Fruit fly (Drosophila melanogaster) whole organism: ENCODE measurements around the gene CG10026.
A peak's percentile ranks its signal among the peaks of the same experiment; 100 is the strongest.

Source experiments
- CG8478 ChIP-seq: fragments of >200 bp; optimal IDR thresholded peaks from 2 replicates; lab custom pipeline; 2018; ENCODE audit warnings: inconsistent platforms
- Dll ChIP-seq: fragments of >200 bp; optimal IDR thresholded peaks from 2 replicates; lab custom pipeline; 2017
- EcR ChIP-seq, 2 experiments: fragments of >200 bp; optimal IDR thresholded peaks; 2 replicates each; lab custom pipeline; 2017; ENCODE audit warnings: missing biosample characterization in 2 of 2, missing genetic modification characterization in 2 of 2, missing genetic modification reagents in 2 of 2
- pan ChIP-seq: fragments of >200 bp; optimal IDR thresholded peaks from 2 replicates; lab custom pipeline; 2017
- psq ChIP-seq: fragments of >200 bp; optimal IDR thresholded peaks from 2 replicates; lab custom pipeline; 2017
- usp ChIP-seq: fragments of >200 bp; optimal IDR thresholded peaks from 2 replicates; lab custom pipeline; 2017; ENCODE audit warnings: missing biosample characterization, missing genetic modification characterization, mixed read lengths

The CG10026 gene

DNA sequence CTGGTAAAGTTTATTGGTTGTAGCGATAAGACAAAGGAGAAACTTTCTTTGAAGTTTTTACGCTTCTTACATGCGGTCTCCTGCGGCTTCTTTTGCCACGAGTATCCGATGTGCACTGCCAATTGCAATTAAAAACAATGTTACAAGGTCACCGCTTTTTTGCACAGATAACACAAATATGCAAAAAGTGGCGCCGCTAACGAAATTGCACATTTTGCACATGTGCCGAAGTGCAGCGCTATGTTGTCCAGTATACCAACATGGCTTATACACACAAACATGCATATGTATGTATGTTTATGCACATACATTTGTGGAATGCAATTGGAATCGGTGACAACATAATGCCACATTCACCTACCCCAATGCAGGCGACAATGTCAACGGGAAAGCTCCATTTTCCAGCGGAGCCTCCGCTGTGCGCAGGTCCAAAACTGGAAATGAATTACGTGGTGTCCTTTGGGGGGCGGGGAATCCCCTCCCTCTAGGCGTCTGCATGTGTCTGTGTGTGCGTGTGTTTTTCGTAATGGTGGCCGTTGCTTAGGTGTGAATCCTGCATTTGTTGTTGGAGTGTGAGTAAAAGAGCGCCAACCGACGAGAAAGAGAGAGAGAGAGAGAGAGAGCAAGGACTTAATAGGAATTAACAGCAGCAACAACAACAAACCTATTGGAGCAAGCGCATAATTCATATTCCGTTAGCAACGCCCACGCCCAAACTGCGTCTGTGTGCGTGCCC is 25.4 kb downstream of the CG10026 start:
- TF ChIP-seq psq (no peak), EcR (GFP tag; optimal IDR thresholded peaks at IDR 0.05; lab: Kevin White, UChicago) (no peak), Dll (lab: Kevin White, UChicago) (no peak), CG8478 (lab: Kevin White, UChicago) (no peak), pan (lab: Kevin White, UChicago) (no peak), usp (no peak)

DNA sequence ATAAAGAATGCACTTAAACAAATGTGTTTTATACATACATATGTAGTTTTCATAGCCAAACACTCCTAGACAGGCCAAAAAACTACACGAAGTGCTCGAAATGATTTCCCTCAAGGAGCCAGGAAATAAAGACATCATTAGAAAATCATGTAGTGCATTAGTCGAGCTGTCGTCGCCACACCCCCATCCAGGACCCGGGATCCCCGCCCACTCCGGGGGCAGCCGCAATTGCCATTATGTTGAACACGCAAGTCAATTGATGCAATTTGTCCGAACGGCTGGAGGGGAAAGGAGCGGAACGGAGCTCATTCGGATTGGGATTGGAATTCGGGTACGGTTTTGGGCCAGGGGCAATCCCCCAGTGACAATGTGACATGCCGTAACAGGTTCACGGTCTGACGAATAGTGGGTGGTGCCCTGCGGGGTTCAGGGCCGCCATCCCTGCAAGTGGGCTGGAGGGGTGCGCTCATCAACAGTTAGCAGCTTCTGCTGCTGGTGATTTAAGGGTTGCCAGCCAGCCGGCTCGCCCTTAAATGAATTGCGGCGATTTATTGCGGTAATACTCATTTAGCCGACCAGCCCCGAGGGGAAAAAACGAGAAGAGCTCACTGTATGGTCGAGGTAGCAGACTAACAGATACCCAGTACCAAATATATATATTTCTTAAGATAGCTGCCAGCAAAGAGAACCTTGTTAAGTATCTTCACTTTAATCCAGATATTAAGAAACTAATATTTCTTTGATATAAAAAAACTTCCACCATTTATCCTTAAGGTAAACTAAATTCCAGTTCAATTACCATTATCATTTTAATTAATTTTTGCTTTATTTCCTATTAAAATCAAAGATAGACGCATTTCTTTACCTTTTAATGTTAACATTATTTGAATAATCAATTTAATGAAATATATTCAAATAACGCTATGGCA is 26.6 kb downstream of the CG10026 start:
- TF ChIP-seq psq: no peak
- no peak for TF ChIP-seq pan (lab: Kevin White, UChicago)
- TF ChIP-seq Dll (lab: Kevin White, UChicago): no peak
- TF ChIP-seq EcR (GFP tag; optimal IDR thresholded peaks at IDR 0.05; lab: Kevin White, UChicago): no peak
- TF ChIP-seq usp: no peak
- TF ChIP-seq CG8478 (lab: Kevin White, UChicago): no peak

DNA sequence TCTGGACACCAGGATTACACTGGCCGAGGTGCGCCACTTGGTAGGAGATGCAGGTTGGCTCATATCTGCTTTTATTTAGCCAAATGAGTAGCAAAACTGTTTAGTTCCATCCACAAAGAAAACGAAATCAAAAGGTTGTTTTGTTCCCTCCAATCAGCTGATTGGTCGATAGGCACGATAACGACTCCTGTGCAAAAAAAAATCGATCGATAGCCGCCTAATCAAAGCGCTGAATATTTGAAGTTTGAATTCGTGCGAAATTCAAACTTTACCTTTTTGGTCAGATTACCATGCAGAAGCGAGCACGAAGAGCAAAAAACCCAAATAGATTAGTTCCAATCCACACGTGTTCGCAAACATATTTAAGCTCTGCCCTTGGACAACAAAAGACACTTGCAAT is 30.5 kb downstream of the CG10026 start, which contains the start of the genes CG10195 and CG13084:
CG10195 (minus strand) TSS at position 167 of the 400 bp plus-strand sequence.
CG13084 (plus strand) TSS at position 392 of the 400 bp plus-strand sequence.
- TF ChIP-seq usp (no peak), pan (lab: Kevin White, UChicago) (no peak), EcR (GFP tag; optimal IDR thresholded peaks at IDR 0.05; lab: Kevin White, UChicago) (no peak), CG8478 (lab: Kevin White, UChicago) (no peak), psq (no peak), Dll (lab: Kevin White, UChicago) (no peak)

DNA sequence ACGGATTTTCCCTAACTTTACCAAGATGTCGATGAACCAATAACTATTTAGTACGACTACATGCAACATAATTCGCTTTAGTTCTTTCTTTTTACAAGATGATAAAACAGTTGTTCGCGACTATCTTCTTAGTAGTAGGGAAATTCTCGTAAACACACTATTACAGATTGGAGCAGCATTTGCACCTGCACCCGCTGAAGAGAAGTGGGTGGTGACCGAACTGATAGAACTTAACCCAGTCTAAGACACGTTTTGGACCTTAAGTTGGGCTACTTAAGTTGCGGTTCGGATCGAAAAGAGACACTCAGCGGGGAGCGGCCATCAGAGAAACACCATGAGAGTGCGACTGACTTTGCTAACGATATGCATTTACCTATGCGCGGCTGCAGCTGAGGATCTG is 33.1 kb downstream of the CG10026 start, which contains the start of gene CG13083:
CG13083 (plus strand) TSS at position 301 of the 400 bp plus-strand sequence.
- no peak for TF ChIP-seq Dll (lab: Kevin White, UChicago)
- no peak for TF ChIP-seq CG8478 (lab: Kevin White, UChicago)
- no peak for TF ChIP-seq usp
- no peak for TF ChIP-seq pan (lab: Kevin White, UChicago)
- TF ChIP-seq psq: no peak

DNA sequence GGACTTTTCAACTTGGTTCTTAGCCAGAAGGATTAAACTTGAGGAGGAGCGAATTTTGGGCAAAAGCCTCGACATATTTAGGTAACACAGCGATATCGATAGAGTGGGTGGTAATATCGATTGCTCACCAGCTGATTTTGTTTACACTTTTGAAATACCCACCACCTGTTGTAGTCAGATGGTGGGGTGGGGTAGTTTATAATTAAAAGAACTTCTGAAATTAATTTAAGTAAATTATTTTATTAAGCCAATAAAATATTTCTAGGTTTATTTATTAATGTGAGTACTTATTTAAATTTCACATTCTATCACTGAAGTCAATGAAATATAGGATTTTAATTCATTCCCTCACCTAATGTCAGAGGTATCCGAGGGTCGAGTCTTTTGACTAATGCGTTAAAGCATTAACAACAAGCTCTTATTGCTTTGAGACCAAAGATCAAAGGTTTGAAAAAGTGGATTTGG is 36.0 kb downstream of the CG10026 start, which contains the start of the genes CG10194 and CG18094:
CG10194 (minus strand) TSS at position 108 of the 465 bp plus-strand sequence.
CG18094 (plus strand) TSS at position 266 of the 465 bp plus-strand sequence.
- TF ChIP-seq EcR (GFP tag; optimal IDR thresholded peaks at IDR 0.05; lab: Kevin White, UChicago): no peak
- no peak for TF ChIP-seq CG8478 (lab: Kevin White, UChicago)
- TF ChIP-seq pan (lab: Kevin White, UChicago): peak; percentile 94
- TF ChIP-seq psq: no peak
- TF ChIP-seq usp: no peak
- TF ChIP-seq Dll (lab: Kevin White, UChicago): no peak

DNA sequence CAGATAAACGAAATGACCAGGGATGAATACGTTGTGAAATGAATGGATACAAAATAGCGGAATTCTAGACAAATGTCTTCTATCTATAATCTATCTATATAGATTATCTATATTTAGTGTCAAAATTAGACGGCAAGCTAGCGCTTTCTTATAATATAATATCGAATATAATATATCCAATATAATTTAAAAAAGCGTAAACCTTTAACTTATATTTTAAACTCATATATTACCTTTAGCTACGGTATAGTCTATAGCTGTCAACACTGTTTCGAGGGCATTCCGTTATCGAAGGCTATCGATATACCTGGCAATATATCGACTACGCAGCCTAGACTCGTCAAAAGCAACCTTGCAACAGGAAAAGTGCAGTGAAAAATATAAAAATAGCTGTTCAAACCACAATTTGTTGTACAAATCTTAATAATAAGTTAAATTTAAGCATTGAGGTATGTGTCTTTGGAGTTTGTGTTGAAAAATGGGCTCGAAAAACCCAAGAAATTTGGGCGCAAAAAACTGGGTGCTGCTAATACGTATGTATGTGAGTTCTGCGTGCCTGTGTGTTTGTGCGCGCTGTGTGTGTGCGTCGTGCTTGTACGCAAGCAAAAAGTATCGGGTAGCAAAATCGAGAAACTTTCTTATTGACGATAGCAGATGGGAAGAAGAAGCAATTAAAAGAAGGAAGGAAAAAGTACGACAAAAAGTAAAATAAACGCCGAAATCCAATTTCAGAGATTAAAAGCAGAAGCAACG is 39.1 kb downstream of the CG10026 start, which contains the start of the genes swm and Ctu2:
swm (plus strand) TSS at position 318 of the 753 bp plus-strand sequence.
Ctu2 (minus strand) TSS at position 320 of the 753 bp plus-strand sequence.
- TF ChIP-seq EcR (GFP tag; optimal IDR thresholded peaks at IDR 0.05; lab: Kevin White, UChicago): no peak

DNA sequence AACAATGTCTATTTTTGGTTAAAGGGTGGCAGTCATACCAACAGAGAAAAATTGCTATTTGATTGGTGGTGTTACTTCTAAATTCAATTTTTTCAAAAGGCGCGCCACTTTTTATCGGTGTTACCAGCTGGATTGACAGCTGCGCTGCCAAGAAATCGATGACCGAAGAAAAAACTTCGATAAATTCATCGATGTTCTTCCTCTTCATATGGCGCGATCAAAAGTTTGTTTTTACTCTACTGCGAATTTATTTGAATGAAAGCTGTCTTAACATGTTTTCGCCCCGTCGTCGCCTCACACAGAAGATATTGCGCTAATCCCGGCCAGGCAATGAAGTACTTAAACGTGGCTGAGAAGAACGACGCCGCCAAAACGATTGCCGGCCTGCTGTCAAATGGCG is 43.9 kb downstream of the CG10026 start, which contains the start of gene Top3alpha:
Top3alpha (plus strand) TSS at position 186 of the 400 bp plus-strand sequence.
- TF ChIP-seq pan (lab: Kevin White, UChicago): no peak

DNA sequence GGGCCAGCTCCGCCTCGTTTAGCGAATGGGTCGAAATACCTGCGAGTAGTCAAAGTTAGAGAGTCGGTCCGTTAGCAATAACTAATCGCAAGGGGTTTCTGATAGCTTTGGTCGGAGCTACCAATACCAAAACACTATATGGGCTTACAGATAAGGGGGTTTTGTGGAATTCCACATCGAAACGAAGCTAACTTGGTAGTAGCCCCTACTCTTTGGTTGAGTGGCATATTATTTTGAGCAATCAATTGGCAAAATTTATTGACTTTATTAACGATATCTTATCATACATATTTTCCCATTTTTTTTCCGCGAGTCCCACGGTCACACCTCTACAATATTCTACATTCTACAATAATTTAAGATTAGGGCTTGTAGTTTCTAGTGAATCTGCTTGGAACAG is 52.3 kb downstream of the CG10026 start:
- TF ChIP-seq usp: no peak
- no peak for TF ChIP-seq CG8478 (lab: Kevin White, UChicago)
